Worm (Caenorhabditis elegans): Measurements from ENCODE around the gene C25F9.13.

Gene C25F9.13

ce11 chrV:19429605-19430004 lies 30.8 kb upstream of the C25F9.13 start:
- TF ChIP-seq hlh-30 (tag; optimal IDR thresholded peaks at IDR 0.05; ENCODE audit: insufficient read depth) (no peak), rnt-1 (tag; optimal IDR thresholded peaks at IDR 0.05) (peak; percentile 80), ceh-9 (tag; optimal IDR thresholded peaks at IDR 0.05) (no peak)

DNA sequence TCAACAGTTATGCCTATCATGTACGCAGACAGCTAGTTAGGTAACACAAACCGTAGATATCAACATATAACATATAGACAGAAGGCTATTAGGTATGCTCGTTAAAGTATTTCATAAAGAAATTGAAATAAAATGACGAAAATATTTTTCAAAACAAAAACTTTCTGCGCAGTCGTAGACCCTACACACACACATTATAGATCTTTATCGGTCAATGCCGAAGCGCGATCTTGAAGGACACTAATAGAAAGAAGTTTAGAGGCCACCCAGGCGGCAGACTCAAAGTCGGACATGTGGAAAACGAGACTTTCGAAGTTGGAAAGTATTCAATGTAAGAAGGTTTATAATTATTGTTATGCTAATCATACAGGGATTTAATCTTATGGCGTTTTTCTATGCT lies 30.2 kb upstream of the C25F9.13 start:
- TF ChIP-seq lim-6 (tag; optimal IDR thresholded peaks at IDR 0.05) = no peak
- TF ChIP-seq sox-2 (GFP tag; IDR thresholded peaks at IDR 0.05) = no peak
- no peak for TF ChIP-seq nfya-1 (tag; optimal IDR thresholded peaks at IDR 0.05)
- no peak for TF ChIP-seq ceh-24 (tag; optimal IDR thresholded peaks at IDR 0.05)
- TF ChIP-seq ahr-1 (tag; optimal IDR thresholded peaks at IDR 0.05) = no peak
- TF ChIP-seq ceh-34 (tag; optimal IDR thresholded peaks at IDR 0.05) = no peak
- no peak for TF ChIP-seq tbx-7 (tag; optimal IDR thresholded peaks at IDR 0.05)
- TF ChIP-seq K09A11.1 (tag; optimal IDR thresholded peaks at IDR 0.05; ENCODE audit: insufficient read depth) = no peak
- no peak for TF ChIP-seq elt-4 (tag; optimal IDR thresholded peaks at IDR 0.05)
- TF ChIP-seq ceh-2 (tag; optimal IDR thresholded peaks at IDR 0.05) = no peak
- TF ChIP-seq eyg-1 (tag; optimal IDR thresholded peaks at IDR 0.05) = no peak
- TF ChIP-seq dve-1 (tag; optimal IDR thresholded peaks at IDR 0.05) = no peak
- TF ChIP-seq odd-2 (tag; optimal IDR thresholded peaks at IDR 0.05) = no peak
- no peak for TF ChIP-seq hlh-15 (tag; optimal IDR thresholded peaks at IDR 0.05)

DNA sequence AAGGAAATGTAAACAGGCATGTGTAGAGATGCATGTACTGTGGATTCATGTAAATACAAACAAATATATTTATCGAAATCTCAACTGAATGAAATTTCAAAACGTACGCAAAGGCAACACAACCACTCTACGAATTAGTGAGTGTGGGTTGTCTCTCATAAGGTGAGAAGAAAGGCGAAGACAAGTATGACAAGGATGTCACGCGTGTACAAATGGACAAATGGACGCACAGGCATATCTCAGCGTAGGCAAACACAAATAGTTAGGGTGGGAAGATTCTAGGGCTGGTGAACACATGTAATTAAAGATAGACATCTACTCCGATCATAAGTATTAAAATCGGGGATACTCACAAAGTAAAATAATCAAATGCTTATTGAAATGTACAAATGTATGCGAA lies 29.3 kb upstream of the C25F9.13 start:
- no peak for TF ChIP-seq mec-3 (tag; optimal IDR thresholded peaks at IDR 0.05; ENCODE audit: borderline replicate concordance)
- TF ChIP-seq lim-6 (tag; optimal IDR thresholded peaks at IDR 0.05) = no peak
- TF ChIP-seq hlh-30 (tag; optimal IDR thresholded peaks at IDR 0.05; ENCODE audit: insufficient read depth) = no peak
- no peak for TF ChIP-seq ahr-1 (tag; optimal IDR thresholded peaks at IDR 0.05)
- no peak for TF ChIP-seq elt-4 (tag; optimal IDR thresholded peaks at IDR 0.05)
- TF ChIP-seq ama-1 (optimal IDR thresholded peaks at IDR 0.05) = no peak
- TF ChIP-seq npax-4 (tag; optimal IDR thresholded peaks at IDR 0.05) = no peak
- no peak for TF ChIP-seq fkh-10 (GFP tag; optimal IDR thresholded peaks at IDR 0.05)
- no peak for TF ChIP-seq tbx-7 (tag; optimal IDR thresholded peaks at IDR 0.05)
- TF ChIP-seq lin-11 (tag; optimal IDR thresholded peaks at IDR 0.05) = no peak
- TF ChIP-seq F13H6.1 (tag; optimal IDR thresholded peaks at IDR 0.05) = no peak
- TF ChIP-seq nhr-11 (tag; optimal IDR thresholded peaks at IDR 0.05) = no peak
- no peak for TF ChIP-seq unc-55 (GFP tag; optimal IDR thresholded peaks at IDR 0.05)
- no peak for TF ChIP-seq ceh-2 (tag; optimal IDR thresholded peaks at IDR 0.05)
- TF ChIP-seq eyg-1 (tag; optimal IDR thresholded peaks at IDR 0.05) = no peak
- TF ChIP-seq ceh-30 (tag; optimal IDR thresholded peaks at IDR 0.05) = no peak
- no peak for TF ChIP-seq ceh-48 (tag; optimal IDR thresholded peaks at IDR 0.05)

- no peak for TF ChIP-seq ceh-22 (tag; optimal IDR thresholded peaks at IDR 0.05)
- no peak for TF ChIP-seq nhr-11 (tag; optimal IDR thresholded peaks at IDR 0.05)
- no peak for TF ChIP-seq tbx-2 (tag; optimal IDR thresholded peaks at IDR 0.05)
- TF ChIP-seq pag-3 (tag; optimal IDR thresholded peaks at IDR 0.05; ENCODE audit: borderline replicate concordance) = no peak
- no peak for TF ChIP-seq lim-6 (tag; optimal IDR thresholded peaks at IDR 0.05)
- TF ChIP-seq elt-2 (tag; optimal IDR thresholded peaks at IDR 0.05) = no peak
- no peak for TF ChIP-seq tbx-7 (tag; optimal IDR thresholded peaks at IDR 0.05)
- no peak for TF ChIP-seq ceh-31 (tag; optimal IDR thresholded peaks at IDR 0.05)
- TF ChIP-seq zip-5 (tag; optimal IDR thresholded peaks at IDR 0.05) = no peak
These were observed 22.3 kb upstream of the C25F9.13 start, which contains the start of gene C25F9.2 for ce11 chrV:19421131-19421530. Gene C25F9.2 (plus strand): TSS chrV:19421471.

ce11 chrV:19417836-19418235 lies 19.1 kb upstream of the C25F9.13 start, which contains the start of gene C25F9.15:
Gene C25F9.15 (plus strand): TSS chrV:19418136.
- TF ChIP-seq ceh-30 (tag; optimal IDR thresholded peaks at IDR 0.05) (no peak), ztf-16 (tag; optimal IDR thresholded peaks at IDR 0.05) (no peak), nhr-232 (tag; optimal IDR thresholded peaks at IDR 0.05) (no peak), pqm-1 (tag; optimal IDR thresholded peaks at IDR 0.05) (no peak), hlh-6 (tag; optimal IDR thresholded peaks at IDR 0.05) (no peak), pat-9 (tag; optimal IDR thresholded peaks at IDR 0.05) (no peak), mec-3 (tag; optimal IDR thresholded peaks at IDR 0.05; ENCODE audit: borderline replicate concordance) (no peak), elt-2 (tag; optimal IDR thresholded peaks at IDR 0.05) (no peak), ceh-31 (tag; optimal IDR thresholded peaks at IDR 0.05) (no peak), odd-2 (tag; optimal IDR thresholded peaks at IDR 0.05) (no peak), pros-1 (tag; optimal IDR thresholded peaks at IDR 0.05) (no peak), hlh-15 (tag; optimal IDR thresholded peaks at IDR 0.05) (no peak), nfya-1 (tag; optimal IDR thresholded peaks at IDR 0.05) (no peak), tbx-2 (tag; optimal IDR thresholded peaks at IDR 0.05) (no peak), eyg-1 (tag; optimal IDR thresholded peaks at IDR 0.05) (no peak)
